Fruit fly (Drosophila melanogaster) whole organism, embryonic: ENCODE results near the gene Bet3.

Source experiments
- CG10366 ChIP-seq: fragments of 200-800 bp; sonication (Bioruptor generic); IDR thresholded peaks from 2 replicates; pipeline ENCODE4 v1.3.6; 2022; ENCODE audit warnings: missing biosample characterization, missing genetic modification characterization
- CG10565 ChIP-seq: fragments of 200-800 bp; sonication (Bioruptor generic); optimal IDR thresholded peaks from 3 replicates; lab custom pipeline; 2016; ENCODE audit warnings: missing biosample characterization, mild to moderate bottlenecking, missing genetic modification characterization
- CG10654 ChIP-seq: fragments of 200-800 bp; sonication (Bioruptor generic); optimal IDR thresholded peaks from 2 replicates; lab custom pipeline; 2016; ENCODE audit warnings: missing biosample characterization, missing genetic modification characterization
- CG11456 ChIP-seq: fragments of 200-800 bp; sonication (Bioruptor generic); IDR thresholded peaks from 3 replicates; pipeline ENCODE4 v1.3.6; 2022; ENCODE audit warnings: missing biosample characterization, missing genetic modification characterization
- CG11696 ChIP-seq: fragments of 200-800 bp; sonication (Bioruptor generic); IDR thresholded peaks from 2 replicates; pipeline ENCODE4 v1.3.6; 2022; ENCODE audit warnings: missing biosample characterization, missing genetic modification characterization
- CG12391 ChIP-seq: fragments of 200-800 bp; sonication (Bioruptor generic); optimal IDR thresholded peaks from 3 replicates; lab custom pipeline; 2018; ENCODE audit warnings: missing biosample characterization, mild to moderate bottlenecking, missing genetic modification characterization, moderate library complexity
- CG16779 ChIP-seq: fragments of 200-800 bp; sonication (Bioruptor generic); IDR thresholded peaks from 2 replicates; pipeline ENCODE4 v1.3.6; 2022; ENCODE audit warnings: missing biosample characterization, missing genetic modification characterization
- CG17361 ChIP-seq: fragments of 200-800 bp; sonication (Bioruptor generic); IDR thresholded peaks from 3 replicates; pipeline ENCODE4 v1.3.6; 2022; ENCODE audit warnings: missing biosample characterization, missing genetic modification characterization
- CG18262 ChIP-seq: fragments of 200-800 bp; optimal IDR thresholded peaks from 3 replicates; lab custom pipeline; 2019; ENCODE audit warnings: missing biosample characterization, mild to moderate bottlenecking, missing genetic modification characterization, moderate library complexity
- CG18476 ChIP-seq: fragments of 200-800 bp; sonication (Bioruptor generic); optimal IDR thresholded peaks from 2 replicates; lab custom pipeline; 2016; ENCODE audit warnings: missing biosample characterization, mild to moderate bottlenecking, missing genetic modification characterization
- CG2120 ChIP-seq: fragments of 200-800 bp; sonication (Bioruptor generic); optimal IDR thresholded peaks from 3 replicates; lab custom pipeline; 2016; ENCODE audit warnings: missing biosample characterization, missing genetic modification characterization
- CG2678 ChIP-seq: fragments of 200-800 bp; sonication (Bioruptor generic); optimal IDR thresholded peaks from 3 replicates; lab custom pipeline; 2019; ENCODE audit warnings: missing biosample characterization, mild to moderate bottlenecking, missing genetic modification characterization, moderate library complexity
- CG31388 ChIP-seq: fragments of 200-800 bp; sonication (Bioruptor generic); optimal IDR thresholded peaks from 2 replicates; lab custom pipeline; 2016; ENCODE audit warnings: missing biosample characterization, missing genetic modification characterization
- CG31441 ChIP-seq: fragments of 200-800 bp; sonication (Bioruptor generic); IDR thresholded peaks from 2 replicates; pipeline ENCODE4 v1.3.6; 2022; ENCODE audit warnings: missing biosample characterization, missing genetic modification characterization
- CG3163 ChIP-seq: fragments of 200-800 bp; sonication (Bioruptor generic); optimal IDR thresholded peaks from 3 replicates; lab custom pipeline; 2016; ENCODE audit warnings: missing biosample characterization, missing genetic modification characterization
- CG3281 ChIP-seq: fragments of 200-800 bp; sonication (Bioruptor generic); optimal IDR thresholded peaks from 3 replicates; lab custom pipeline; 2017; ENCODE audit warnings: missing biosample characterization, mild to moderate bottlenecking, missing genetic modification characterization
- CG42726 ChIP-seq: fragments of 200-800 bp; sonication (Bioruptor generic); IDR thresholded peaks from 2 replicates; pipeline ENCODE4 v1.3.6; 2022; ENCODE audit warnings: missing biosample characterization, missing genetic modification characterization; ENCODE audit not compliant: partially characterized antibody
- CG6654 ChIP-seq: fragments of 200-800 bp; sonication (Bioruptor generic); optimal IDR thresholded peaks from 2 replicates; lab custom pipeline; 2017; ENCODE audit warnings: missing biosample characterization, mild to moderate bottlenecking, missing genetic modification characterization
- CG9609 ChIP-seq: fragments of 200-800 bp; sonication (Bioruptor generic); optimal IDR thresholded peaks from 3 replicates; lab custom pipeline; 2016; ENCODE audit warnings: missing biosample characterization, missing genetic modification characterization
- Chrac-16 ChIP-seq: fragments of 200-800 bp; sonication (Bioruptor generic); optimal IDR thresholded peaks from 3 replicates; lab custom pipeline; 2016; ENCODE audit warnings: missing biosample characterization, missing genetic modification characterization
- Dll ChIP-seq: fragments of 200-800 bp; sonication (Bioruptor generic); IDR thresholded peaks from 4 replicates; pipeline ENCODE4 v1.3.6; 2022; ENCODE audit warnings: missing biosample characterization, missing genetic modification characterization; ENCODE audit not compliant: partially characterized antibody
- Hand ChIP-seq: fragments of 200-800 bp; sonication (Bioruptor generic); optimal IDR thresholded peaks from 2 replicates; lab custom pipeline; 2017; ENCODE audit warnings: mild to moderate bottlenecking, missing biosample characterization, missing genetic modification reagents, missing genetic modification characterization
- HmgD ChIP-seq: fragments of 200-800 bp; sonication (Bioruptor generic); optimal IDR thresholded peaks from 3 replicates; lab custom pipeline; 2016; ENCODE audit warnings: missing biosample characterization, missing genetic modification characterization
- Hmx ChIP-seq: fragments of 200-800 bp; sonication (Bioruptor generic); optimal IDR thresholded peaks from 2 replicates; lab custom pipeline; 2016; ENCODE audit warnings: missing biosample characterization, missing genetic modification characterization
- Hr78 ChIP-seq, 2 experiments: fragments of 200-800 bp in 1 of 2; fragments of >200 bp in 1 of 2; sonication (Bioruptor generic) in 1 of 2; optimal IDR thresholded peaks; 2 replicates each; lab custom pipeline; 2017 to 2019; ENCODE audit warnings: missing biosample characterization in 2 of 2, missing genetic modification characterization in 2 of 2, mild to moderate bottlenecking in 1 of 2, moderate library complexity in 1 of 2
- Meics ChIP-seq: fragments of 200-800 bp; sonication (Bioruptor generic); optimal IDR thresholded peaks from 2 replicates; lab custom pipeline; 2017; ENCODE audit warnings: missing biosample characterization, mild to moderate bottlenecking, missing genetic modification characterization
- Nf-YC ChIP-seq: fragments of 200-800 bp; optimal IDR thresholded peaks from 3 replicates; lab custom pipeline; 2019; ENCODE audit warnings: missing biosample characterization, mild to moderate bottlenecking, missing genetic modification characterization, moderate library complexity
- Opbp ChIP-seq: fragments of 200-800 bp; sonication (Bioruptor generic); IDR thresholded peaks from 3 replicates; pipeline ENCODE4 v1.3.6; 2022; ENCODE audit warnings: missing biosample characterization, missing genetic modification characterization; ENCODE audit not compliant: partially characterized antibody
- Pdp1 ChIP-seq, 2 experiments: fragments of 200-800 bp; sonication (Bioruptor generic); optimal IDR thresholded peaks; 3 replicates each; lab custom pipeline; 2016; ENCODE audit warnings: missing biosample characterization in 2 of 2, missing genetic modification characterization in 2 of 2, mild to moderate bottlenecking in 1 of 2, moderate library complexity in 1 of 2
- Side ChIP-seq: fragments of 200-800 bp; sonication (Bioruptor generic); optimal IDR thresholded peaks from 2 replicates; lab custom pipeline; 2016; ENCODE audit warnings: missing biosample characterization, missing genetic modification characterization
- Sin3A ChIP-seq: fragments of >200 bp; optimal IDR thresholded peaks from 2 replicates; lab custom pipeline; 2018
- TFAM ChIP-seq: fragments of 200-800 bp; sonication (Bioruptor generic); optimal IDR thresholded peaks from 2 replicates; lab custom pipeline; 2017; ENCODE audit warnings: missing biosample characterization, missing genetic modification characterization, inconsistent platforms
- Tbp ChIP-seq: fragments of >200 bp; optimal IDR thresholded peaks from 2 replicates; lab custom pipeline; 2018; ENCODE audit warnings: missing biosample characterization, missing genetic modification characterization
- Xbp1 ChIP-seq: fragments of 200-800 bp; sonication (Bioruptor generic); optimal IDR thresholded peaks from 3 replicates; lab custom pipeline; 2016; ENCODE audit warnings: missing biosample characterization, mild to moderate bottlenecking, missing genetic modification characterization
- ato ChIP-seq: fragments of 200-800 bp; sonication (Bioruptor generic); IDR thresholded peaks from 2 replicates; pipeline ENCODE4 v1.3.6; 2022; ENCODE audit warnings: missing biosample characterization, missing genetic modification characterization; ENCODE audit not compliant: partially characterized antibody
- bsh ChIP-seq, 2 experiments: fragments of 200-800 bp; sonication (Bioruptor generic); optimal IDR thresholded peaks; 2 replicates each; lab custom pipeline; 2017 to 2018; ENCODE audit warnings: mild to moderate bottlenecking in 2 of 2, missing biosample characterization in 2 of 2, missing genetic modification characterization in 2 of 2, moderate library complexity in 1 of 2
- chm ChIP-seq: fragments of 200-800 bp; sonication (Bioruptor generic); IDR thresholded peaks from 2 replicates; pipeline ENCODE4 v1.3.6; 2022; ENCODE audit warnings: missing biosample characterization, missing genetic modification characterization
- fd96Cb ChIP-seq: fragments of 200-800 bp; sonication (Bioruptor generic); optimal IDR thresholded peaks from 2 replicates; lab custom pipeline; 2018; ENCODE audit warnings: missing biosample characterization, mild to moderate bottlenecking, missing genetic modification characterization, moderate library complexity
- lov ChIP-seq, 2 experiments: fragments of 200-800 bp in 1 of 2; fragments of >200 bp in 1 of 2; sonication (Bioruptor generic) in 1 of 2; IDR thresholded peaks in 1 of 2; optimal IDR thresholded peaks in 1 of 2; 2 replicates in 1 of 2; 3 replicates in 1 of 2; pipeline versions ENCODE4 v1.3.6 to Lab custom; 2017 to 2022; ENCODE audit warnings: missing biosample characterization in 1 of 2, missing genetic modification characterization in 1 of 2
- org-1 ChIP-seq: fragments of 200-800 bp; sonication (Bioruptor generic); optimal IDR thresholded peaks from 2 replicates; lab custom pipeline; 2017; ENCODE audit warnings: missing biosample characterization, missing genetic modification characterization
- pita ChIP-seq: fragments of 200-800 bp; sonication (Bioruptor generic); optimal IDR thresholded peaks from 2 replicates; lab custom pipeline; 2017; ENCODE audit warnings: missing biosample characterization, mild to moderate bottlenecking, missing genetic modification characterization
- psq ChIP-seq: fragments of 200-800 bp; sonication (Bioruptor generic); optimal IDR thresholded peaks from 2 replicates; lab custom pipeline; 2017; ENCODE audit warnings: missing biosample characterization, missing genetic modification characterization
- salm ChIP-seq: fragments of 200-800 bp; sonication (Bioruptor generic); optimal IDR thresholded peaks from 2 replicates; lab custom pipeline; 2018; ENCODE audit warnings: missing biosample characterization, mild to moderate bottlenecking, missing genetic modification characterization
- sr ChIP-seq: fragments of 200-800 bp; sonication (Bioruptor generic); IDR thresholded peaks from 3 replicates; pipeline ENCODE4 v1.3.6; 2022; ENCODE audit warnings: missing biosample characterization, missing genetic modification characterization
- tap ChIP-seq: fragments of 200-800 bp; optimal IDR thresholded peaks from 3 replicates; lab custom pipeline; 2019; ENCODE audit warnings: missing biosample characterization, mild to moderate bottlenecking, missing genetic modification characterization, moderate library complexity
- tio ChIP-seq: fragments of 200-800 bp; sonication (Bioruptor generic); optimal IDR thresholded peaks from 2 replicates; lab custom pipeline; 2017; ENCODE audit warnings: missing biosample characterization, missing genetic modification characterization, inconsistent platforms
- twi ChIP-seq: fragments of 200-800 bp; optimal IDR thresholded peaks from 2 replicates; lab custom pipeline; 2019; ENCODE audit warnings: missing biosample characterization, mild to moderate bottlenecking, missing genetic modification characterization, moderate library complexity
- zen ChIP-seq: fragments of 200-800 bp; sonication (Bioruptor generic); optimal IDR thresholded peaks from 3 replicates; lab custom pipeline; 2018; ENCODE audit warnings: missing biosample characterization, mild to moderate bottlenecking, missing genetic modification characterization, moderate library complexity
- zen2 ChIP-seq: fragments of 200-800 bp; sonication (Bioruptor generic); IDR thresholded peaks from 3 replicates; pipeline ENCODE4 v1.3.6; 2022; ENCODE audit warnings: missing biosample characterization, missing genetic modification characterization; ENCODE audit not compliant: partially characterized antibody

Bet3 gene

dm6 chr3L:9441907-9442479 is at the start of gene Bet3, which contains the start of gene Nf-YA (continued):
- peak; percentile 31 for TF ChIP-seq zen
- TF ChIP-seq CG10366 (GFP tag; lab: Robert Waterston, UW): peak; percentile 45
- peak; percentile 83 for TF ChIP-seq Opbp
- TF ChIP-seq CG31388 (GFP tag; lab: Kevin White, UChicago): peak; percentile 39
- peak; percentile 48 for TF ChIP-seq CG17361 (GFP tag; lab: Robert Waterston, UW)
- no peak for TF ChIP-seq psq (GFP tag; lab: Kevin White, UChicago)
- TF ChIP-seq CG12391 (tag; lab: Kevin White, UChicago): peak; percentile 71
- no peak for TF ChIP-seq CG18476
- peak; percentile 32 for TF ChIP-seq Chrac-16 (GFP tag; lab: Kevin White, UChicago)
- TF ChIP-seq zen2: peak; percentile 86; the same call in 1 of the 3 replicates
- peak; percentile 40; the same call in 1 of the 2 replicates for TF ChIP-seq CG11696 (GFP tag; lab: Robert Waterston, UW)
- TF ChIP-seq CG10654 (GFP tag; lab: Kevin White, UChicago): peak; percentile 50
- TF ChIP-seq CG2120 (GFP tag; lab: Kevin White, UChicago): peak; percentile 63
- TF ChIP-seq fd96Cb (tag; lab: Kevin White, UChicago): peak; percentile 29
- TF ChIP-seq CG3281 (GFP tag; lab: Kevin White, UChicago): peak; percentile 40
- TF ChIP-seq ato (GFP tag; lab: Robert Waterston, UW): peak; percentile 20; the same call in 1 of the 2 replicates
- no peak for TF ChIP-seq tap (tag; lab: Kevin White, UChicago)
- TF ChIP-seq chm (GFP tag; lab: Robert Waterston, UW): peak; percentile 53; the same call in 1 of the 2 replicates
- TF ChIP-seq twi (tag; lab: Kevin White, UChicago): no peak
- TF ChIP-seq lov (optimal IDR thresholded peaks at IDR 0.05; lab: Kevin White, UChicago): no peak
- TF ChIP-seq lov (GFP tag; IDR thresholded peaks at IDR 0.05; lab: Robert Waterston, UW): 0 out of 3 replicates have a peak, but pooled peaks have one; percentile 24
- no peak for TF ChIP-seq tio (GFP tag; lab: Kevin White, UChicago)
- TF ChIP-seq Pdp1 (GFP tag; optimal IDR thresholded peaks at IDR 0.05; lab: Kevin White, UChicago): peak; percentile 39 to 51
- peak; percentile 86 for TF ChIP-seq CG42726 (GFP tag; lab: Robert Waterston, UW)
- TF ChIP-seq Meics (GFP tag; lab: Kevin White, UChicago): peak; percentile 49
- peak; percentile 28 for TF ChIP-seq CG18262 (tag; lab: Kevin White, UChicago)
- peak; percentile 67 for TF ChIP-seq HmgD (GFP tag; lab: Kevin White, UChicago)
- no peak for TF ChIP-seq Hmx (GFP tag; lab: Kevin White, UChicago)
- peak; percentile 17 for TF ChIP-seq CG3163 (GFP tag; lab: Kevin White, UChicago)
- TF ChIP-seq sr (GFP tag; lab: Robert Waterston, UW): no peak
- TF ChIP-seq bsh (GFP tag; optimal IDR thresholded peaks at IDR 0.05; lab: Kevin White, UChicago): peak in 1 of 2 experiments; percentile 28
- TF ChIP-seq CG11456 (GFP tag; lab: Robert Waterston, UW): peak; percentile 79
- peak; percentile 37 for TF ChIP-seq pita (GFP tag; lab: Kevin White, UChicago)
- peak; percentile 55 for TF ChIP-seq CG9609 (GFP tag; lab: Kevin White, UChicago)
- no peak for TF ChIP-seq TFAM
- no peak for TF ChIP-seq Hand (GFP tag; lab: Kevin White, UChicago)
- TF ChIP-seq org-1: no peak
- peak; percentile 90 for TF ChIP-seq Dll (GFP tag; lab: Robert Waterston, UW)
- TF ChIP-seq Xbp1 (GFP tag; lab: Kevin White, UChicago): peak; percentile 78
- peak; percentile 44 for TF ChIP-seq CG2678 (tag; lab: Kevin White, UChicago)
- peak; percentile 43 for TF ChIP-seq Nf-YC (tag; lab: Kevin White, UChicago)
- peak; percentile 8 for TF ChIP-seq Side (GFP tag; lab: Kevin White, UChicago)
- no peak for TF ChIP-seq CG16779
- peak; percentile 74 for TF ChIP-seq CG31441 (GFP tag; lab: Robert Waterston, UW)
- TF ChIP-seq Sin3A (lab: Kevin White, UChicago): peak; percentile 38
- TF ChIP-seq Hr78 (GFP tag; optimal IDR thresholded peaks at IDR 0.05; lab: Kevin White, UChicago): no peak
- TF ChIP-seq CG6654: no peak
- no peak for TF ChIP-seq CG10565
- no peak for TF ChIP-seq salm (tag; lab: Kevin White, UChicago)
- TF ChIP-seq Tbp (GFP tag; lab: Kevin White, UChicago): no peak
